Worm (Caenorhabditis elegans) whole organism, midembryonic: Measurements from ENCODE around the gene srh-28.

Experiments used
- cog-1 ChIP-seq: sonication (generic microtip); optimal IDR thresholded peaks from 2 replicates; lab custom pipeline; 2016; ENCODE audit warnings: missing genetic modification characterization, missing compliant biosample characterization
- flt-1 ChIP-seq: fragments of 200-800 bp; sonication (Bioruptor generic); IDR thresholded peaks from 2 replicates; pipeline ENCODE4 v1.3.6; 2022; ENCODE audit warnings: missing genetic modification characterization, missing compliant biosample characterization
- ztf-23 ChIP-seq: fragments of 200-800 bp; sonication (Bioruptor generic); IDR thresholded peaks from 2 replicates; pipeline ENCODE4 v1.3.6; 2022; ENCODE audit warnings: missing genetic modification reagents, missing genetic modification characterization, missing compliant biosample characterization

DNA sequence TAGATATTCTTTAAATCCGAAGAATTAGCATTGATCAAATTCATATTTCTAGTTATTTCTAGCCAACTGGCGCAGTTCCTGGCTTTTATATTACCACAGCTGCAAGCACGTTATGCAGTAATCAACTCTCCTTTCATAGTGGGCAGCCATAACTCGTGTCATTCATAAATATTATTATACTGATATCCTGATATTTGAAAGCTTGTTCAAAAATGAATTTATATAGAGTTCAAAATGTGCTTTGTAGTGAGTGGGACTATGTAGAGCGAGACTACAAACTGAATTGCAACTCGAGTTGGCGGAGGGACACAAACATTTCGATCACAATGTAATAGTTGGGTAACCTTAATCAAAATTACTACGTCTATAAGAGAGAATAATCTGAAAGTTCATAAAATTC lies 4.0 kb downstream of the srh-28 start, which contains the start of gene srh-30:
- no peak for TF ChIP-seq cog-1 (tag; lab: Kevin White, UChicago)
- no peak for TF ChIP-seq flt-1 (GFP tag; lab: Robert Waterston, UW)
- TF ChIP-seq ztf-23 (GFP tag; lab: Robert Waterston, UW), result no peak
